Fruit fly (Drosophila melanogaster) whole organism, embryonic: ENCODE results near the gene Tango2.

Experiments used
- CG17829 ChIP-seq: fragments of 200-800 bp; optimal IDR thresholded peaks from 2 replicates; lab custom pipeline; 2019; ENCODE audit warnings: missing biosample characterization, mild to moderate bottlenecking, missing genetic modification characterization, moderate library complexity
- CG2129 ChIP-seq: fragments of 200-800 bp; sonication (Bioruptor generic); IDR thresholded peaks from 2 replicates; pipeline ENCODE4 v1.3.6; 2022; ENCODE audit warnings: missing biosample characterization, missing genetic modification characterization; ENCODE audit not compliant: partially characterized antibody
- CG2712 ChIP-seq: fragments of 200-800 bp; optimal IDR thresholded peaks from 3 replicates; lab custom pipeline; 2019; ENCODE audit warnings: missing biosample characterization, mild to moderate bottlenecking, missing genetic modification characterization, moderate library complexity
- CG33213 ChIP-seq: fragments of 200-800 bp; sonication (Bioruptor generic); optimal IDR thresholded peaks from 3 replicates; lab custom pipeline; 2016; ENCODE audit warnings: missing biosample characterization, missing genetic modification characterization
- CG4617 ChIP-seq: fragments of 200-800 bp; sonication (Bioruptor generic); optimal IDR thresholded peaks from 3 replicates; lab custom pipeline; 2016; ENCODE audit warnings: missing biosample characterization, missing genetic modification characterization, borderline replicate concordance
- CG5245 ChIP-seq: fragments of 200-800 bp; sonication (Bioruptor generic); optimal IDR thresholded peaks from 3 replicates; lab custom pipeline; 2016; ENCODE audit warnings: missing biosample characterization, missing genetic modification characterization
- CG6175 ChIP-seq: fragments of 200-800 bp; sonication (Bioruptor generic); IDR thresholded peaks from 3 replicates; pipeline ENCODE4 v1.3.6; 2022; ENCODE audit warnings: missing biosample characterization, missing genetic modification characterization
- Dp ChIP-seq: fragments of 200-800 bp; sonication (Bioruptor generic); optimal IDR thresholded peaks from 2 replicates; lab custom pipeline; 2018; ENCODE audit warnings: missing biosample characterization, mild to moderate bottlenecking, missing genetic modification characterization, moderate library complexity
- HmgD ChIP-seq: fragments of 200-800 bp; sonication (Bioruptor generic); optimal IDR thresholded peaks from 3 replicates; lab custom pipeline; 2016; ENCODE audit warnings: missing biosample characterization, missing genetic modification characterization
- NC2β ChIP-seq: fragments of 200-800 bp; sonication (Bioruptor generic); optimal IDR thresholded peaks from 2 replicates; lab custom pipeline; 2016; ENCODE audit warnings: missing biosample characterization, missing genetic modification characterization
- Rx ChIP-seq: fragments of 200-800 bp; sonication (Bioruptor generic); IDR thresholded peaks from 2 replicates; pipeline ENCODE4 v1.3.6; 2022; ENCODE audit warnings: missing biosample characterization, missing genetic modification characterization
- Sin3A ChIP-seq: fragments of >200 bp; optimal IDR thresholded peaks from 2 replicates; lab custom pipeline; 2018
- Sry-δ ChIP-seq: fragments of 200-800 bp; sonication (Bioruptor generic); optimal IDR thresholded peaks from 2 replicates; lab custom pipeline; 2016; ENCODE audit warnings: missing biosample characterization, missing genetic modification characterization
- Ssrp ChIP-seq: fragments of 200-800 bp; sonication (Bioruptor generic); optimal IDR thresholded peaks from 2 replicates; lab custom pipeline; 2018; ENCODE audit warnings: missing biosample characterization, mild to moderate bottlenecking, missing genetic modification characterization, moderate library complexity
- Trl ChIP-seq, 3 experiments: fragments of >200 bp in 2 of 3; fragments of 200-800 bp in 1 of 3; sonication (Bioruptor generic) in 1 of 3; optimal IDR thresholded peaks; 2 replicates in 1 of 3; 3 replicates in 2 of 3; lab custom pipeline; 2016 to 2017; ENCODE audit warnings: missing biosample characterization in 1 of 3, missing genetic modification characterization in 1 of 3
- Vsx1 ChIP-seq: fragments of 200-800 bp; sonication (Bioruptor generic); optimal IDR thresholded peaks from 2 replicates; lab custom pipeline; 2017; ENCODE audit warnings: missing biosample characterization, mild to moderate bottlenecking, missing genetic modification characterization, missing genetic modification reagents
- bsh ChIP-seq, 2 experiments: fragments of 200-800 bp; sonication (Bioruptor generic); optimal IDR thresholded peaks; 2 replicates each; lab custom pipeline; 2017 to 2018; ENCODE audit warnings: mild to moderate bottlenecking in 2 of 2, missing biosample characterization in 2 of 2, missing genetic modification characterization in 2 of 2, moderate library complexity in 1 of 2
- cwo ChIP-seq: fragments of 200-800 bp; sonication (Bioruptor generic); optimal IDR thresholded peaks from 3 replicates; lab custom pipeline; 2017; ENCODE audit warnings: missing biosample characterization, missing genetic modification characterization, mild to moderate bottlenecking, moderate library complexity, missing genetic modification reagents
- lilli ChIP-seq: fragments of 200-800 bp; sonication (Bioruptor generic); optimal IDR thresholded peaks from 3 replicates; lab custom pipeline; 2016; ENCODE audit warnings: missing biosample characterization, missing genetic modification characterization
- mirr ChIP-seq: fragments of 200-800 bp; sonication (Bioruptor generic); optimal IDR thresholded peaks from 3 replicates; lab custom pipeline; 2018; ENCODE audit warnings: missing biosample characterization, mild to moderate bottlenecking, missing genetic modification characterization
- sima ChIP-seq: fragments of 200-800 bp; sonication (Bioruptor generic); optimal IDR thresholded peaks from 2 replicates; lab custom pipeline; 2016; ENCODE audit warnings: missing biosample characterization, missing genetic modification characterization
- stwl ChIP-seq: fragments of 200-800 bp; sonication (Bioruptor generic); optimal IDR thresholded peaks from 3 replicates; lab custom pipeline; 2018; ENCODE audit warnings: missing biosample characterization, mild to moderate bottlenecking, missing genetic modification characterization, moderate library complexity
- tll ChIP-seq, 2 experiments: fragments of 200-800 bp in 1 of 2; fragments of >200 bp in 1 of 2; sonication (Bioruptor generic) in 1 of 2; optimal IDR thresholded peaks; 2 replicates each; lab custom pipeline; 2017 to 2019; ENCODE audit warnings: missing biosample characterization in 2 of 2, missing genetic modification characterization in 2 of 2, mild to moderate bottlenecking in 1 of 2, moderate library complexity in 1 of 2
- tx ChIP-seq: fragments of 200-800 bp; sonication (Bioruptor generic); optimal IDR thresholded peaks from 2 replicates; lab custom pipeline; 2016; ENCODE audit warnings: missing biosample characterization, missing genetic modification characterization
- unc-4 ChIP-seq: fragments of 200-800 bp; sonication (Bioruptor generic); IDR thresholded peaks from 2 replicates; pipeline ENCODE4 v1.3.6; 2022; ENCODE audit warnings: missing biosample characterization, missing genetic modification characterization; ENCODE audit not compliant: partially characterized antibody
- vvl ChIP-seq: fragments of 200-800 bp; sonication (Bioruptor generic); IDR thresholded peaks from 2 replicates; pipeline ENCODE4 v1.3.6; 2022; ENCODE audit warnings: missing biosample characterization, missing genetic modification characterization
- wek ChIP-seq: fragments of 200-800 bp; sonication (Bioruptor generic); optimal IDR thresholded peaks from 3 replicates; lab custom pipeline; 2018; ENCODE audit warnings: missing biosample characterization, mild to moderate bottlenecking, missing genetic modification characterization, moderate library complexity
- zf30C ChIP-seq: fragments of 200-800 bp; sonication (Bioruptor generic); optimal IDR thresholded peaks from 3 replicates; lab custom pipeline; 2018; ENCODE audit warnings: missing biosample characterization, mild to moderate bottlenecking, missing genetic modification characterization

The Tango2 gene

dm6 chrX:13667656-13668055, 50.9 kb downstream of the Tango2 start, which contains the start of the genes DNAlig4 and CG11164 (continued):
- TF ChIP-seq zf30C = no peak
- no peak for TF ChIP-seq lilli (GFP tag; lab: Kevin White, UChicago)
- TF ChIP-seq tx (GFP tag; lab: Kevin White, UChicago) = no peak
- peak in 1 of 2 experiments; percentile 8 for TF ChIP-seq tll (GFP tag; optimal IDR thresholded peaks at IDR 0.05; lab: Kevin White, UChicago)
- no peak for TF ChIP-seq Rx (GFP tag; lab: Robert Waterston, UW)
- no peak for TF ChIP-seq CG2712 (tag; lab: Kevin White, UChicago)
- no peak for TF ChIP-seq Vsx1
- TF ChIP-seq HmgD = no peak
- TF ChIP-seq mirr (GFP tag; lab: Kevin White, UChicago) = no peak
- no peak for TF ChIP-seq Trl (optimal IDR thresholded peaks at IDR 0.05; lab: Kevin White, UChicago)
- no peak for TF ChIP-seq Trl (GFP tag; optimal IDR thresholded peaks at IDR 0.05; lab: Kevin White, UChicago)
- peak; percentile 56 for TF ChIP-seq Dp (GFP tag; lab: Kevin White, UChicago)
- TF ChIP-seq bsh (GFP tag; optimal IDR thresholded peaks at IDR 0.05; lab: Kevin White, UChicago) = no peak
- no peak for TF ChIP-seq NC2β (GFP tag; lab: Kevin White, UChicago)
- TF ChIP-seq sima (GFP tag; lab: Kevin White, UChicago) = no peak
- TF ChIP-seq CG5245 (GFP tag; lab: Kevin White, UChicago) = no peak
- TF ChIP-seq Sry-δ (GFP tag; lab: Kevin White, UChicago) = peak; percentile 6
- no peak for TF ChIP-seq CG6175 (GFP tag; lab: Robert Waterston, UW)
- TF ChIP-seq cwo = no peak
- TF ChIP-seq vvl (GFP tag; lab: Robert Waterston, UW) = no peak
- no peak for TF ChIP-seq CG2129 (GFP tag; lab: Robert Waterston, UW)
- TF ChIP-seq CG4617 (GFP tag; lab: Kevin White, UChicago) = no peak
- no peak for TF ChIP-seq Ssrp (tag; lab: Kevin White, UChicago)
- TF ChIP-seq unc-4 (GFP tag; lab: Robert Waterston, UW) = peak; percentile 23; the same call in 1 of the 2 replicates
- no peak for TF ChIP-seq CG33213
- no peak for TF ChIP-seq Sin3A (lab: Kevin White, UChicago)
- no peak for TF ChIP-seq wek (GFP tag; lab: Kevin White, UChicago)
- no peak for TF ChIP-seq CG17829 (tag; lab: Kevin White, UChicago)
- no peak for TF ChIP-seq stwl (tag; lab: Kevin White, UChicago)
